Worm (Caenorhabditis elegans) whole organism, L1 larva: Measurements from ENCODE around the gene hcp-1.

Experiments used
- elt-3 ChIP-seq, 6 experiments: fragments of 150-350 bp in 1 of 6; sonication (generic microtip); optimal IDR thresholded peaks; 2 replicates each; lab custom pipeline; 2017 to 2018; ENCODE audit warnings: missing biosample characterization in 6 of 6, missing genetic modification characterization in 6 of 6, inconsistent platforms in 1 of 6
- hlh-17 ChIP-seq: fragments of 200-800 bp; sonication (Bioruptor generic); optimal IDR thresholded peaks from 2 replicates; lab custom pipeline; 2018; ENCODE audit warnings: missing genetic modification characterization, mild to moderate bottlenecking, missing compliant biosample characterization, moderate library complexity, borderline replicate concordance
- lin-13 ChIP-seq: fragments of 150-350 bp; optimal IDR thresholded peaks from 2 replicates; lab custom pipeline; 2014; ENCODE audit warnings: missing biosample characterization, missing genetic modification reagents, missing genetic modification characterization
- lin-39 ChIP-seq: fragments of 150-350 bp; optimal IDR thresholded peaks from 2 replicates; lab custom pipeline; 2014; ENCODE audit warnings: missing biosample characterization, missing genetic modification reagents, missing genetic modification characterization
- lir-3 ChIP-seq: sonication (generic microtip); optimal IDR thresholded peaks from 2 replicates; lab custom pipeline; 2016; ENCODE audit warnings: mild to moderate bottlenecking, missing genetic modification characterization, moderate library complexity, missing compliant biosample characterization; ENCODE audit not compliant: poor library complexity
- nhr-12 ChIP-seq: sonication (generic microtip); optimal IDR thresholded peaks from 2 replicates; lab custom pipeline; 2017; ENCODE audit warnings: missing biosample characterization, missing genetic modification characterization
- pag-3 ChIP-seq: sonication (generic microtip); optimal IDR thresholded peaks from 2 replicates; lab custom pipeline; 2017; ENCODE audit warnings: missing genetic modification characterization, mild to moderate bottlenecking, missing compliant biosample characterization, antibody characterized with exemption, borderline replicate concordance; ENCODE audit not compliant: insufficient read depth
- sptf-1 ChIP-seq: fragments of 150-350 bp; optimal IDR thresholded peaks from 2 replicates; lab custom pipeline; 2014; ENCODE audit warnings: missing biosample characterization, missing genetic modification characterization
- swsn-7 ChIP-seq: sonication (generic microtip); optimal IDR thresholded peaks from 2 replicates; lab custom pipeline; 2016; ENCODE audit warnings: missing genetic modification characterization, missing compliant biosample characterization

ce11 chrV:6632925-6633324 is 38.9 kb downstream of the hcp-1 start, which contains the start of gene scd-2:
- TF ChIP-seq pag-3 (no peak), swsn-7 (tag; lab: Kevin White, UChicago) (no peak), hlh-17 (no peak), nhr-12 (tag; lab: Kevin White, UChicago) (no peak), lin-39 (tag; lab: Kevin White, UChicago) (no peak), sptf-1 (tag; lab: Kevin White, UChicago) (no peak), elt-3 (tag; optimal IDR thresholded peaks at IDR 0.05; lab: Kevin White, UChicago) (no peak), lin-13 (GFP tag; lab: Kevin White, UChicago) (no peak), lir-3 (tag; lab: Kevin White, UChicago) (no peak)
